Worm (Caenorhabditis elegans): ENCODE data around the gene F23H12.5.
A peak's percentile ranks its signal among the peaks of the same experiment; 100 is the strongest.

DNA sequence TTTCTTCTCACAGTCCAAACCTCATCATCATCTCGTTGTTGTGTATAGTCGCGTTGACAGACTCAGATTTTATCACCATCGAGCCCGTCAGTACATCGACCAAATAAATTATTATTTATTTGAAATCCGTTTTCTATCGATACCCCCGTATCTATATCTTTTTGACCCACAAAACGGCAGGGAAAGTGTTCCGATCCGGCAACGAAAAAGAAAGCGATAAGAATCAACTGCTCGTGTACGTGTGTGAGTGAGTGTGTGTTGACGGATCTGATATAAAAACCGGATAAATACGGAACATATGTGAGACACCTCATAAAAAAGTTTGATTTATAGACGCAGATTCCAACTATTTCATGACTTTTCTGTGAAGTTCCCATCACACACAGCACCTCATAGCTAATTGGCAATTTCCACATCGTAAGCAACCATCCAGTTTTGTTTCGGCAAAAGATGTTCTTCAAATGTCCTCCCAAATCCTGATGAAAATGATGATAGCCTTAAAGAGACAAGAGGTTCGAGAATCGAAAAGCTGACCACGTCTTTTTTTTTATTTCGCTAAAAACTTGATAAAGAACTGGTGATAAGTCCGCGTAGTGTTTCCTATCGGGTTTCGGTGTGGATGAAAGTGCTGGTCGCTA is 4.1 kb upstream of the F23H12.5 start:
- TF ChIP-seq ceh-82 (tag; optimal IDR thresholded peaks at IDR 0.05) (no peak), ama-1 (optimal IDR thresholded peaks at IDR 0.05) (peak; percentile 36), C16A3.4 (tag; optimal IDR thresholded peaks at IDR 0.05) (no peak), pax-3 (tag; optimal IDR thresholded peaks at IDR 0.05) (no peak)
